Fruit fly (Drosophila melanogaster) whole organism, embryonic: Measurements from ENCODE around the gene rasp.

Experiments
- Antp ChIP-seq: fragments of 200-800 bp; sonication (Bioruptor generic); optimal IDR thresholded peaks from 3 replicates; lab custom pipeline; 2016; ENCODE audit warnings: missing biosample characterization, missing genetic modification characterization
- Atf6 ChIP-seq: fragments of 200-800 bp; sonication (Bioruptor generic); IDR thresholded peaks from 2 replicates; pipeline ENCODE4 v1.3.6; 2022; ENCODE audit warnings: missing biosample characterization, missing genetic modification characterization
- B-H1 ChIP-seq: fragments of 200-800 bp; sonication (Bioruptor generic); IDR thresholded peaks from 3 replicates; pipeline ENCODE4 v1.3.6; 2022; ENCODE audit warnings: missing biosample characterization, missing genetic modification characterization
- BEAF-32 ChIP-seq: fragments of 200-800 bp; sonication (Bioruptor generic); optimal IDR thresholded peaks from 3 replicates; lab custom pipeline; 2017; ENCODE audit warnings: missing biosample characterization, missing genetic modification characterization, mild to moderate bottlenecking, moderate library complexity, missing genetic modification reagents
- CG13894 ChIP-seq: fragments of 200-800 bp; sonication (Bioruptor generic); optimal IDR thresholded peaks from 3 replicates; lab custom pipeline; 2018; ENCODE audit warnings: missing biosample characterization, mild to moderate bottlenecking, missing genetic modification characterization, moderate library complexity
- CG17612 ChIP-seq: fragments of 200-800 bp; sonication (Bioruptor generic); IDR thresholded peaks from 2 replicates; pipeline ENCODE4 v1.3.6; 2022; ENCODE audit warnings: missing biosample characterization, missing genetic modification characterization
- CG2116 ChIP-seq: fragments of 200-800 bp; sonication (Bioruptor generic); optimal IDR thresholded peaks from 3 replicates; lab custom pipeline; 2018; ENCODE audit warnings: missing biosample characterization, mild to moderate bottlenecking, missing genetic modification characterization
- CG31365 ChIP-seq: fragments of 200-800 bp; sonication (Bioruptor generic); optimal IDR thresholded peaks from 2 replicates; lab custom pipeline; 2018; ENCODE audit warnings: missing biosample characterization, mild to moderate bottlenecking, missing genetic modification characterization
- CG3726 ChIP-seq: fragments of 200-800 bp; sonication (Bioruptor generic); IDR thresholded peaks from 3 replicates; pipeline ENCODE4, ENCODE4 v1.3.6; 2022; ENCODE audit warnings: missing biosample characterization, missing genetic modification characterization
- CG4328 ChIP-seq: fragments of 200-800 bp; sonication (Bioruptor generic); optimal IDR thresholded peaks from 3 replicates; lab custom pipeline; 2017; ENCODE audit warnings: missing biosample characterization, missing genetic modification reagents, missing genetic modification characterization
- CG6689 ChIP-seq: fragments of 200-800 bp; sonication (Bioruptor generic); IDR thresholded peaks from 2 replicates; pipeline ENCODE4 v1.3.6; 2022; ENCODE audit warnings: missing biosample characterization, missing genetic modification characterization
- CG6765 ChIP-seq: fragments of 200-800 bp; sonication (Bioruptor generic); optimal IDR thresholded peaks from 3 replicates; lab custom pipeline; 2017; ENCODE audit warnings: missing biosample characterization, mild to moderate bottlenecking, missing genetic modification characterization
- CG8944 ChIP-seq: fragments of 200-800 bp; sonication (Bioruptor generic); optimal IDR thresholded peaks from 3 replicates; lab custom pipeline; 2016; ENCODE audit warnings: missing biosample characterization, missing genetic modification characterization
- CG9817 ChIP-seq: fragments of 200-800 bp; sonication (Bioruptor generic); optimal IDR thresholded peaks from 2 replicates; lab custom pipeline; 2018; ENCODE audit warnings: missing biosample characterization, mild to moderate bottlenecking, missing genetic modification characterization, moderate library complexity
- CrebB ChIP-seq: fragments of 200-800 bp; sonication (Bioruptor generic); optimal IDR thresholded peaks from 3 replicates; lab custom pipeline; 2018; ENCODE audit warnings: missing biosample characterization, mild to moderate bottlenecking, missing genetic modification characterization
- HLHmδ ChIP-seq: fragments of 200-800 bp; sonication (Bioruptor generic); optimal IDR thresholded peaks from 2 replicates; lab custom pipeline; 2018; ENCODE audit warnings: missing biosample characterization, mild to moderate bottlenecking, missing genetic modification characterization, moderate library complexity
- Hmr ChIP-seq: fragments of 200-800 bp; sonication (Bioruptor generic); optimal IDR thresholded peaks from 3 replicates; lab custom pipeline; 2017; ENCODE audit warnings: mild to moderate bottlenecking, missing biosample characterization, missing genetic modification reagents, missing genetic modification characterization
- Mrtf ChIP-seq: fragments of 200-800 bp; sonication (Bioruptor generic); IDR thresholded peaks from 3 replicates; pipeline ENCODE4 v1.3.6; 2022; ENCODE audit warnings: missing biosample characterization, missing genetic modification characterization
- NC2β ChIP-seq: fragments of 200-800 bp; sonication (Bioruptor generic); optimal IDR thresholded peaks from 2 replicates; lab custom pipeline; 2016; ENCODE audit warnings: missing biosample characterization, missing genetic modification characterization
- Neu2 ChIP-seq: fragments of 200-800 bp; sonication (Bioruptor generic); optimal IDR thresholded peaks from 3 replicates; lab custom pipeline; 2016; ENCODE audit warnings: missing biosample characterization, missing genetic modification characterization, borderline replicate concordance
- Nf-YA ChIP-seq: fragments of 200-800 bp; sonication (Bioruptor generic); IDR thresholded peaks from 2 replicates; pipeline ENCODE4 v1.3.6; 2022; ENCODE audit warnings: missing biosample characterization, missing genetic modification characterization
- Pdp1 ChIP-seq, 2 experiments: fragments of 200-800 bp; sonication (Bioruptor generic); optimal IDR thresholded peaks; 3 replicates each; lab custom pipeline; 2016; ENCODE audit warnings: missing biosample characterization in 2 of 2, missing genetic modification characterization in 2 of 2, mild to moderate bottlenecking in 1 of 2, moderate library complexity in 1 of 2
- Poxn ChIP-seq: fragments of 200-800 bp; sonication (Bioruptor generic); IDR thresholded peaks from 2 replicates; pipeline ENCODE4 v1.3.6; 2022; ENCODE audit warnings: missing biosample characterization, missing genetic modification characterization
- Six4 ChIP-seq: fragments of 200-800 bp; sonication (Bioruptor generic); optimal IDR thresholded peaks from 2 replicates; lab custom pipeline; 2016; ENCODE audit warnings: missing biosample characterization, missing genetic modification characterization
- Sry-δ ChIP-seq: fragments of 200-800 bp; sonication (Bioruptor generic); optimal IDR thresholded peaks from 2 replicates; lab custom pipeline; 2016; ENCODE audit warnings: missing biosample characterization, missing genetic modification characterization
- TFAM ChIP-seq: fragments of 200-800 bp; sonication (Bioruptor generic); optimal IDR thresholded peaks from 2 replicates; lab custom pipeline; 2017; ENCODE audit warnings: missing biosample characterization, missing genetic modification characterization, inconsistent platforms
- Tbp ChIP-seq: fragments of >200 bp; optimal IDR thresholded peaks from 2 replicates; lab custom pipeline; 2018; ENCODE audit warnings: missing biosample characterization, missing genetic modification characterization
- abd-A ChIP-seq: fragments of 200-800 bp; sonication (Bioruptor generic); optimal IDR thresholded peaks from 3 replicates; lab custom pipeline; 2019; ENCODE audit warnings: missing biosample characterization, mild to moderate bottlenecking, missing genetic modification characterization, moderate library complexity
- al ChIP-seq: fragments of 200-800 bp; sonication (Bioruptor generic); IDR thresholded peaks from 2 replicates; pipeline ENCODE4 v1.3.6; 2022; ENCODE audit warnings: missing biosample characterization, missing genetic modification characterization
- ash1 ChIP-seq: fragments of 200-800 bp; sonication (Bioruptor generic); optimal IDR thresholded peaks from 2 replicates; lab custom pipeline; 2018; ENCODE audit warnings: missing biosample characterization, mild to moderate bottlenecking, missing genetic modification characterization
- bab2 ChIP-seq: fragments of 200-800 bp; sonication (Bioruptor generic); optimal IDR thresholded peaks from 2 replicates; lab custom pipeline; 2016; ENCODE audit warnings: missing biosample characterization, missing genetic modification characterization
- corto ChIP-seq: fragments of 200-800 bp; sonication (Bioruptor generic); optimal IDR thresholded peaks from 2 replicates; lab custom pipeline; 2016; ENCODE audit warnings: missing biosample characterization, mild to moderate bottlenecking, missing genetic modification characterization, moderate library complexity
- dati ChIP-seq: fragments of 200-800 bp; sonication (Bioruptor generic); IDR thresholded peaks from 2 replicates; pipeline ENCODE4 v1.3.6; 2022; ENCODE audit warnings: missing biosample characterization, missing genetic modification characterization
- dmrt99B ChIP-seq: fragments of 200-800 bp; sonication (Bioruptor generic); optimal IDR thresholded peaks from 2 replicates; lab custom pipeline; 2018; ENCODE audit warnings: missing biosample characterization, mild to moderate bottlenecking, missing genetic modification characterization, moderate library complexity
- jigr1 ChIP-seq: fragments of 200-800 bp; sonication (Bioruptor generic); IDR thresholded peaks from 3 replicates; pipeline ENCODE4 v1.3.6; 2022; ENCODE audit warnings: missing biosample characterization, missing genetic modification characterization
- lab ChIP-seq: fragments of 200-800 bp; sonication (Bioruptor generic); optimal IDR thresholded peaks from 3 replicates; lab custom pipeline; 2017; ENCODE audit warnings: missing biosample characterization, missing genetic modification characterization, mild to moderate bottlenecking, moderate library complexity, missing genetic modification reagents
- lbe ChIP-seq: fragments of 200-800 bp; sonication (Bioruptor generic); optimal IDR thresholded peaks from 2 replicates; lab custom pipeline; 2016; ENCODE audit warnings: missing biosample characterization, mild to moderate bottlenecking, missing genetic modification characterization
- lov ChIP-seq, 2 experiments: fragments of 200-800 bp in 1 of 2; fragments of >200 bp in 1 of 2; sonication (Bioruptor generic) in 1 of 2; IDR thresholded peaks in 1 of 2; optimal IDR thresholded peaks in 1 of 2; 2 replicates in 1 of 2; 3 replicates in 1 of 2; pipeline versions ENCODE4 v1.3.6 to Lab custom; 2017 to 2022; ENCODE audit warnings: missing biosample characterization in 1 of 2, missing genetic modification characterization in 1 of 2
- mld ChIP-seq: fragments of 200-800 bp; sonication (Bioruptor generic); IDR thresholded peaks from 3 replicates; pipeline ENCODE4 v1.3.6; 2022; ENCODE audit warnings: missing biosample characterization, missing genetic modification characterization; ENCODE audit not compliant: partially characterized antibody
- nerfin-1 ChIP-seq: fragments of 200-800 bp; sonication (Bioruptor generic); optimal IDR thresholded peaks from 3 replicates; lab custom pipeline; 2019; ENCODE audit warnings: missing biosample characterization, mild to moderate bottlenecking, missing genetic modification characterization, moderate library complexity
- nom ChIP-seq: fragments of 200-800 bp; sonication (Bioruptor generic); optimal IDR thresholded peaks from 2 replicates; lab custom pipeline; 2017; ENCODE audit warnings: missing biosample characterization, missing genetic modification characterization, mild to moderate bottlenecking, moderate library complexity, missing genetic modification reagents
- otp ChIP-seq: fragments of 200-800 bp; sonication (Bioruptor generic); IDR thresholded peaks from 3 replicates; pipeline ENCODE4, ENCODE4 v1.3.6; 2022; ENCODE audit warnings: missing biosample characterization, missing genetic modification characterization
- pb ChIP-seq: fragments of 200-800 bp; sonication (Bioruptor generic); optimal IDR thresholded peaks from 3 replicates; lab custom pipeline; 2016; ENCODE audit warnings: missing biosample characterization, missing genetic modification characterization
- peb ChIP-seq: fragments of 200-800 bp; sonication (Bioruptor generic); IDR thresholded peaks from 2 replicates; pipeline ENCODE4 v1.3.6; 2022; ENCODE audit warnings: missing biosample characterization, missing genetic modification characterization
- psq ChIP-seq: fragments of 200-800 bp; sonication (Bioruptor generic); optimal IDR thresholded peaks from 2 replicates; lab custom pipeline; 2017; ENCODE audit warnings: missing biosample characterization, missing genetic modification characterization
- run ChIP-seq: fragments of 200-800 bp; sonication (Bioruptor generic); optimal IDR thresholded peaks from 3 replicates; lab custom pipeline; 2018; ENCODE audit warnings: missing biosample characterization, mild to moderate bottlenecking, missing genetic modification characterization
- slbo ChIP-seq: fragments of 200-800 bp; sonication (Bioruptor generic); IDR thresholded peaks from 2 replicates; pipeline ENCODE4 v1.3.6; 2022; ENCODE audit warnings: missing biosample characterization, missing genetic modification characterization
- slp2 ChIP-seq: fragments of 200-800 bp; sonication (Bioruptor generic); optimal IDR thresholded peaks from 2 replicates; lab custom pipeline; 2016; ENCODE audit warnings: missing biosample characterization, missing genetic modification characterization
- ttk ChIP-seq: fragments of 200-800 bp; sonication (Bioruptor generic); IDR thresholded peaks from 2 replicates; pipeline ENCODE4 v2.1.2; 2022; ENCODE audit warnings: missing biosample characterization, missing genetic modification characterization
- zfh2 ChIP-seq: fragments of 200-800 bp; sonication (Bioruptor generic); optimal IDR thresholded peaks from 2 replicates; lab custom pipeline; 2016; ENCODE audit warnings: missing biosample characterization, missing genetic modification characterization

Gene rasp

dm6 chr3L:3141411-3141810, 20.6 kb upstream of the rasp start (continued):
- TF ChIP-seq Sry-δ (GFP tag; lab: Kevin White, UChicago) (no peak), mld (no peak), Atf6 (GFP tag; lab: Robert Waterston, UW) (no peak), ash1 (GFP tag; lab: Kevin White, UChicago) (no peak), corto (GFP tag; lab: Kevin White, UChicago) (no peak), dmrt99B (no peak), bab2 (no peak), CG6689 (GFP tag; lab: Robert Waterston, UW) (no peak), TFAM (no peak), B-H1 (GFP tag; lab: Robert Waterston, UW) (no peak; the same call in 2 of the 3 replicates), abd-A (tag; lab: Kevin White, UChicago) (no peak), BEAF-32 (GFP tag; lab: Kevin White, UChicago) (no peak), Neu2 (no peak), CG31365 (tag; lab: Kevin White, UChicago) (no peak), Tbp (GFP tag; lab: Kevin White, UChicago) (no peak), HLHmδ (GFP tag; lab: Kevin White, UChicago) (peak; percentile 93), Antp (GFP tag; lab: Kevin White, UChicago) (no peak), slbo (GFP tag; lab: Robert Waterston, UW) (no peak), CG6765 (no peak), peb (no peak), lbe (GFP tag; lab: Kevin White, UChicago) (no peak), CG17612 (GFP tag; lab: Robert Waterston, UW) (no peak), dati (GFP tag; lab: Robert Waterston, UW) (no peak), NC2β (GFP tag; lab: Kevin White, UChicago) (no peak), CG4328 (GFP tag; lab: Kevin White, UChicago) (no peak), Nf-YA (no peak), CG8944 (GFP tag; lab: Kevin White, UChicago) (no peak), CrebB (tag; lab: Kevin White, UChicago) (no peak), ttk (no peak), otp (peak; percentile 11; the same call in 1 of the 3 replicates), Six4 (GFP tag; lab: Kevin White, UChicago) (no peak), run (tag; lab: Kevin White, UChicago) (no peak)

dm6 chr3L:3142516-3143382, 19.2 kb upstream of the rasp start:
- TF ChIP-seq CG13894 (tag; lab: Kevin White, UChicago) (peak; percentile 19), al (no peak), nerfin-1 (tag; lab: Kevin White, UChicago) (no peak), lab (GFP tag; lab: Kevin White, UChicago) (peak; percentile 8), psq (no peak), NC2β (GFP tag; lab: Kevin White, UChicago) (no peak), Pdp1 (GFP tag; optimal IDR thresholded peaks at IDR 0.05; lab: Kevin White, UChicago) (peak in 1 of 2 experiments; percentile 26), nom (GFP tag; lab: Kevin White, UChicago) (no peak), slp2 (GFP tag; lab: Kevin White, UChicago) (no peak), CG9817 (no peak), CG3726 (GFP tag; lab: Robert Waterston, UW) (no peak), otp (no peak), Poxn (GFP tag; lab: Robert Waterston, UW) (no peak), lov (optimal IDR thresholded peaks at IDR 0.05; lab: Kevin White, UChicago) (no peak), lov (GFP tag; IDR thresholded peaks at IDR 0.05; lab: Robert Waterston, UW) (no peak), Hmr (GFP tag; lab: Kevin White, UChicago) (peak; percentile 16), Mrtf (GFP tag; lab: Robert Waterston, UW) (no peak), CG2116 (GFP tag; lab: Kevin White, UChicago) (no peak), jigr1 (no peak), pb (no peak), zfh2 (no peak)
